Fruit fly (Drosophila melanogaster): ENCODE results near the gene PH4alphaNE2.

DNA sequence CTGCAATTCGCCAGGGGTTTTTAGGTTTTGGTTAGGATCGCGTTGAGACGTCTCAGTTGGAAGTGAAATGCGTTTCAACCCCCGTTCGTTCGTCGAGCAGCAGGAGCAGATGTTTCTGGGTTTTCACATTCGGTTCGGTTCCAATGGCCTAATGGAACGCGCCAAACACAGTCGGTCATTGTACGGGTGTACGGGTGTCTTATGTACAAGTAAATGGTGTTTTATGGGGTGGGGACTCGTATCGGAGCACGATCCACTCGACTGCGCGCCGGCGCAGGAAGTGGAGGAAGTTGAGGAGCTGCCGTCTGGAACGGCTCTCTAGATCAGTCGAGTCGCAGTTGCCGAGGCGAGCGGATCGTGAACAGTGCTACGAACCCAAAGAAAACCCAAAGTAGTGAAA, 35.6 kb downstream of the PH4alphaNE2 start, which contains the start of gene spdo:
- TF ChIP-seq CG8478 (optimal IDR thresholded peaks at IDR 0.05), result no peak
- TF ChIP-seq CTCF (optimal IDR thresholded peaks at IDR 0.05), result no peak

Measured in S2 (cell line).